Fruit fly (Drosophila melanogaster): ENCODE data around the gene NijA.
A peak's percentile ranks its signal among the peaks of the same experiment; 100 is the strongest.

NijA gene

DNA sequence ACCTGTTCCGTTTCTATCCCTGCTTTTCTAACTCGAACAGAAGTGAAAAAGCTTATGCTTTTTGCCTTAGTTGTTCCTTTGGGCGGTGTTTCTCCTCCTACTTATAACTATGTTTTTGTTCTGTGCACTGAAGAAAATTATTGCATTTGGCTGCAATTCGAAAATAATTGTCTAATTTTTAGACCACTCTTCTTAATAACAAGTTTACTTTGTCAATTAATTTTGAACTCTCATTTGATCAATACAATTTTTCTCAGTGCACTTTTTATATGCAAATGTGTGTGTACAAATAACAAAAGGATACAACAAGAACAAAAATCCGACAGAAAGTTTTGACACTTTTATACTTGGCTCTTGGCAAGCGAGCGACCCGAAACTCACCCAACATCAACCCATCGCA is 38.4 kb upstream of the NijA start (continued):
- TF ChIP-seq Doc3 (GFP tag; IDR thresholded peaks at IDR 0.05; ENCODE audit: partially characterized antibody) (no peak), CG10274 (GFP tag; optimal IDR thresholded peaks at IDR 0.05) (peak; percentile 0), CG1647 (GFP tag; optimal IDR thresholded peaks at IDR 0.05) (peak; percentile 17), jigr1 (GFP tag; IDR thresholded peaks at IDR 0.05) (no peak), crc (GFP tag; optimal IDR thresholded peaks at IDR 0.05) (peak; percentile 64), Xbp1 (GFP tag; optimal IDR thresholded peaks at IDR 0.05) (peak; percentile 75), CG10267 (tag; optimal IDR thresholded peaks at IDR 0.05) (peak; percentile 11), Stat92E (GFP tag; optimal IDR thresholded peaks at IDR 0.05) (no peak), CG17359 (tag; optimal IDR thresholded peaks at IDR 0.05) (peak; percentile 69), CG30431 (GFP tag; optimal IDR thresholded peaks at IDR 0.05) (peak; percentile 20), D19B (GFP tag; optimal IDR thresholded peaks at IDR 0.05) (peak; percentile 35), gcm2 (GFP tag; optimal IDR thresholded peaks at IDR 0.05) (no peak), Lpt (GFP tag; optimal IDR thresholded peaks at IDR 0.05) (no peak), klu (GFP tag; IDR thresholded peaks at IDR 0.05) (0 out of 2 replicates have a peak, but pooled peaks have one; percentile 33), Neu2 (GFP tag; optimal IDR thresholded peaks at IDR 0.05; ENCODE audit: borderline replicate concordance) (no peak), ftz-f1 (GFP tag; optimal IDR thresholded peaks at IDR 0.05) (no peak), eyg (GFP tag; optimal IDR thresholded peaks at IDR 0.05) (peak; percentile 8), ci (GFP tag; IDR thresholded peaks at IDR 0.05) (peak; percentile 79), schlank (tag; optimal IDR thresholded peaks at IDR 0.05) (no peak), pho (GFP tag; optimal IDR thresholded peaks at IDR 0.05) (peak; percentile 66), Lhr (GFP tag; optimal IDR thresholded peaks at IDR 0.05) (no peak), nom (GFP tag; optimal IDR thresholded peaks at IDR 0.05) (no peak), mld (GFP tag; IDR thresholded peaks at IDR 0.05; ENCODE audit: partially characterized antibody) (no peak), Ssrp (tag; optimal IDR thresholded peaks at IDR 0.05) (peak; percentile 69), Spps (tag; optimal IDR thresholded peaks at IDR 0.05) (no peak), bab2 (GFP tag; optimal IDR thresholded peaks at IDR 0.05) (peak; percentile 83), grn (GFP tag; optimal IDR thresholded peaks at IDR 0.05) (peak; percentile 18), ara (GFP tag; IDR thresholded peaks at IDR 0.05) (peak; percentile 53; the same call in 1 of the 2 replicates), wdn (GFP tag; IDR thresholded peaks at IDR 0.05) (no peak), CG5245 (GFP tag; optimal IDR thresholded peaks at IDR 0.05) (no peak), lola (GFP tag; optimal IDR thresholded peaks at IDR 0.05) (no peak), CG11398 (GFP tag; optimal IDR thresholded peaks at IDR 0.05) (no peak), Bdp1 (GFP tag; optimal IDR thresholded peaks at IDR 0.05) (peak; percentile 33), CG16779 (GFP tag; IDR thresholded peaks at IDR 0.05) (no peak), CG9215 (GFP tag; IDR thresholded peaks at IDR 0.05) (0 out of 2 replicates have a peak, but pooled peaks have one; percentile 31), lov (optimal IDR thresholded peaks at IDR 0.05) (no peak), lov (GFP tag; IDR thresholded peaks at IDR 0.05) (no peak), dmrt99B (tag; optimal IDR thresholded peaks at IDR 0.05) (peak; percentile 60), CG7963 (GFP tag; IDR thresholded peaks at IDR 0.05; ENCODE audit: partially characterized antibody) (no peak), CG34376 (GFP tag; optimal IDR thresholded peaks at IDR 0.05) (no peak), slbo (GFP tag; IDR thresholded peaks at IDR 0.05) (peak; percentile 78), grau (tag; optimal IDR thresholded peaks at IDR 0.05) (peak; percentile 75), CG11560 (tag; IDR thresholded peaks at IDR 0.05) (no peak), CG17802 (tag; optimal IDR thresholded peaks at IDR 0.05) (peak; percentile 40), da (GFP tag; optimal IDR thresholded peaks at IDR 0.05) (peak; percentile 8), C15 (GFP tag; IDR thresholded peaks at IDR 0.05) (peak; percentile 70; the same call in 1 of the 3 replicates), tx (GFP tag; optimal IDR thresholded peaks at IDR 0.05) (peak; percentile 59), CG32767 (GFP tag; IDR thresholded peaks at IDR 0.05) (peak; percentile 67), CG15269 (tag; optimal IDR thresholded peaks at IDR 0.05) (peak; percentile 77), CG11695 (GFP tag; IDR thresholded peaks at IDR 0.05) (peak; percentile 29; the same call in 1 of the 3 replicates), E2f2 (GFP tag; IDR thresholded peaks at IDR 0.05) (peak; percentile 40; the same call in 1 of the 2 replicates)
